Worm (Caenorhabditis elegans): ENCODE measurements around the gene C33D9.13.
A peak's percentile ranks its signal among the peaks of the same experiment; 100 is the strongest.

The C33D9.13 gene

DNA sequence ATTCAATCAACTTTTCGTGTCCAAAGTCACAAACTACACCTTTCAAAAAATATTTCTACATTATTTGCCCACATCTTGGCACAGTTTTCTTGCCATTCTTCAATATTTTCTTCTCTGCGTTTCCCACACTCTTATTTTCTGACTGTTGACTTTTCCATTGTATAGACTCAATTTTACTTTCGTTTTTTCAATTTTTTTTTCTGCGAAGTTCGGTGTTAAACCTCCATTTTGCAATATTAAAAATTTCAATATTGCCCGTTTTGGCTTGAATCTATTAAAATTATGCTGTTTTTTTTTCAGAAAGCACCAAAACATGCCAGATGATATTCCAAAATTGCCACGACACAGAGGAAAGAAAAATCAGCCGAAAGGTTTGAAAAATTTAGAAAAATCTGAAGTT is 20.5 kb downstream of the C33D9.13 start, which contains the start of gene cdc-50.B:
cdc-50.B (plus strand) TSS at position 301 of the 400 bp plus-strand sequence.
- TF ChIP-seq mes-4 (tag; optimal IDR thresholded peaks at IDR 0.05), result no peak
- TF ChIP-seq ztf-26 (tag; optimal IDR thresholded peaks at IDR 0.05), result no peak
- no peak for TF ChIP-seq B0336.3 (GFP tag; IDR thresholded peaks at IDR 0.05)
- TF ChIP-seq cebp-2 (GFP tag; IDR thresholded peaks at IDR 0.05), result no peak
- TF ChIP-seq hmg-20 (GFP tag; IDR thresholded peaks at IDR 0.05), result no peak
- TF ChIP-seq nfya-2 (GFP tag; IDR thresholded peaks at IDR 0.05), result no peak
- TF ChIP-seq F57C9.4 (tag; optimal IDR thresholded peaks at IDR 0.05), result no peak
- TF ChIP-seq madf-10 (tag; optimal IDR thresholded peaks at IDR 0.05), result no peak
- TF ChIP-seq mcd-1 (GFP tag; IDR thresholded peaks at IDR 0.05), result no peak
- no peak for TF ChIP-seq lir-1 (GFP tag; conservative IDR thresholded peaks at IDR 0.05)

DNA sequence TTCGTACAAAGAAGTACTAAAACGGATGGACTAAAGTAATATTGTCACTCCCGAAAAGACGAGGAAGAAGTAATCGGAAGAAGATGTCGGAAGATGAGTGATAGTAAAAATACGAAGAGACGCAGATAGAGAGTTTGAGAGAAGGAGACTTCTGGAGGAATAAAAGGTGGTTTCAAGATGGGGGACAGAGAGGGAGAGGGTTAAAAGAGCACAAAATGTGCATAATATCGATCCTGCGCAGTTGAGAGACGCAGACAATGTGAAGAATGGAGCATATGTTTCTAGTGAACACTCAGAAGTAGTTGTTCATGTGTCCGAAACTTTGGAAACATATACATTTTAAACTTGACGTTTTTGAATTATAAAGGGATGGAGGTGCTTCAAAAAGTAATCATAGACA is 22.6 kb downstream of the C33D9.13 start:
- TF ChIP-seq madf-10 (tag; optimal IDR thresholded peaks at IDR 0.05) (peak; percentile 88), hlh-26 (GFP tag; conservative IDR thresholded peaks at IDR 0.05) (no peak), nhr-120 (GFP tag; IDR thresholded peaks at IDR 0.05) (no peak), hmg-1.2 (GFP tag; IDR thresholded peaks at IDR 0.05) (peak; percentile 60; the same call in 1 of the 2 replicates), T07F8.4 (tag; optimal IDR thresholded peaks at IDR 0.05) (no peak)

DNA sequence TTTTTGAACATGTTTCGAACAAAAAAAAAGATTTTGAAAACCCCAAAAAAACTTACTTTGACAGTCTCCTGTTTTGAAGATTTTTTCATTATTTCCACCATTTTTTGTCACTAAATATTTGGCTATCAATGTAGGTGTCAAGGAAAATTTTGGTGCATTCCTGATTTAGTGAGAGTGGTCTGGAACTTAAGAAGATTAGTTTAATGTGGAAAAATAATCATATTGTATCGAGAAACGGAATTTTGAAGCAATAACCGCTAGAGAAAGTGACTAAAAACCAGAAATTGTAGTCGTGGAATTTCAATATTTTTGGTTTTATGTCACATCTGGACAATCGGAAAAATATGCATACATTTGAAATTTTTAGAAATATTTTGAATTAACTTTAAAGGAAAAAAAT is 23.2 kb downstream of the C33D9.13 start, which contains the start of the genes F20C5.11 and klp-11:
F20C5.11 (minus strand) TSS at position 101 of the 400 bp plus-strand sequence.
klp-11 (minus strand) TSS at position 171 of the 400 bp plus-strand sequence.
- TF ChIP-seq nhr-179 (tag; optimal IDR thresholded peaks at IDR 0.05) (no peak), nhr-80 (tag; optimal IDR thresholded peaks at IDR 0.05) (no peak), let-526 (GFP tag; IDR thresholded peaks at IDR 0.05) (no peak), repo-1 (tag; optimal IDR thresholded peaks at IDR 0.05) (no peak), ceh-91 (GFP tag; IDR thresholded peaks at IDR 0.05) (no peak), tlf-1 (GFP tag; optimal IDR thresholded peaks at IDR 0.05) (no peak), T26A5.8 (tag; optimal IDR thresholded peaks at IDR 0.05) (no peak), F49E8.2 (tag; optimal IDR thresholded peaks at IDR 0.05; ENCODE audit: insufficient read depth) (no peak), Y95B8A.8 (GFP tag; IDR thresholded peaks at IDR 0.05) (no peak), mxl-1 (tag; optimal IDR thresholded peaks at IDR 0.05) (no peak), ama-1 (optimal IDR thresholded peaks at IDR 0.05) (no peak), ama-1 (GFP tag; optimal IDR thresholded peaks at IDR 0.05) (no peak), somi-1 (GFP tag; optimal IDR thresholded peaks at IDR 0.05) (no peak), lin-40 (tag; optimal IDR thresholded peaks at IDR 0.05) (no peak)

DNA sequence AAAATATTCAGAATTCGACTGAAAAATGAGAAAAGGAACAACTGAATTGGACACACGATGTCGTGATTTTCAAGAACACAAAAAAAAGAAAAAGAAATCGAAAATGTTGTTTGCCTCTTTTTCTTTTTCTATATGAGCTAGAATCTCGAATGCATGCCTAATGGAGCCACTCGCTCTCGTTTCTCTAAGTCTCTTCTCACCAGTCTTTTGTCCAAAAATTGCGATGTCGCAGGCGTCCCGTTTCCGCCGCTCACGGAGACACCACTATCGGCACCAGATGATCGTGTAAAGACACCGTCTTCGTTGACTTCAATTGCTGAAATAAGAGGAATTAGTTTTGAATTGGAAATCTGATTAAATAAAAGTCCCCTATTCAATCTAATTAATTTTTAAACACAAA is 26.5 kb downstream of the C33D9.13 start:
- peak; percentile 47; the same call in 1 of the 2 replicates for TF ChIP-seq hmg-1.2 (GFP tag; IDR thresholded peaks at IDR 0.05)
- TF ChIP-seq F23B12.7 (tag; optimal IDR thresholded peaks at IDR 0.05; ENCODE audit: insufficient read depth), result no peak
- no peak for TF ChIP-seq nhr-179 (tag; optimal IDR thresholded peaks at IDR 0.05)
- TF ChIP-seq madf-10 (tag; optimal IDR thresholded peaks at IDR 0.05), result peak; percentile 99

DNA sequence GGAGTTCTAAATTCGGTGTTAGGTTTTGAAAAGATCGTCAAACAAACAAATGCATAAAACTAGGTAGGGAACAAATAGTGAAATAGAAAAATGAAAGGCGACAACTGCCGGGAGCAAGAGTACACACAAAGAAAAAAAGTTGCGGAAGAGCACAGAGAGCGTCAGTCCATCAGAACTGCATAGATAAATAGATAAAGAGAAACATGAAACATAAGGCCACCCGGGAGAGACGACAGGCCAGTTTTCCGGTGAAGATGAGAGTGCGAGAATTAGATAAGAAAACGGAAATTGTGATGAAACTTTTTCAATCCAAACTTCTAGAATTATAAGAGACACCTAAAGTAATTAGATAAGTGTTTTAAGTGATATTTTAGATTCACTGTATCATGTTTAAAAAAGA is 27.3 kb downstream of the C33D9.13 start:
- no peak for TF ChIP-seq ztf-18 (tag; optimal IDR thresholded peaks at IDR 0.05)
- TF ChIP-seq madf-10 (tag; optimal IDR thresholded peaks at IDR 0.05), result peak; percentile 83
- no peak for TF ChIP-seq gei-17 (GFP tag; optimal IDR thresholded peaks at IDR 0.05)
- no peak for TF ChIP-seq zfh-2 (GFP tag; conservative IDR thresholded peaks at IDR 0.05)
- no peak for TF ChIP-seq ama-1 (optimal IDR thresholded peaks at IDR 0.05)
- no peak for TF ChIP-seq ama-1 (GFP tag; optimal IDR thresholded peaks at IDR 0.05)
- peak; percentile 74 for TF ChIP-seq nhr-80 (tag; optimal IDR thresholded peaks at IDR 0.05)
- no peak for TF ChIP-seq sea-2 (GFP tag; IDR thresholded peaks at IDR 0.05)
- no peak for TF ChIP-seq efl-1 (GFP tag; optimal IDR thresholded peaks at IDR 0.05)
- no peak for TF ChIP-seq dox-1 (GFP tag; IDR thresholded peaks at IDR 0.05)
- TF ChIP-seq athp-1 (tag; optimal IDR thresholded peaks at IDR 0.05), result no peak
- TF ChIP-seq mxl-1 (tag; optimal IDR thresholded peaks at IDR 0.05), result no peak
